Worm (Caenorhabditis elegans): ENCODE measurements around the gene snr-4.
"Not testable (repeated sequence)": the region's sequence is repeated elsewhere in the genome, so short reads cannot be mapped to it uniquely, and the experiment has no call there.

DNA sequence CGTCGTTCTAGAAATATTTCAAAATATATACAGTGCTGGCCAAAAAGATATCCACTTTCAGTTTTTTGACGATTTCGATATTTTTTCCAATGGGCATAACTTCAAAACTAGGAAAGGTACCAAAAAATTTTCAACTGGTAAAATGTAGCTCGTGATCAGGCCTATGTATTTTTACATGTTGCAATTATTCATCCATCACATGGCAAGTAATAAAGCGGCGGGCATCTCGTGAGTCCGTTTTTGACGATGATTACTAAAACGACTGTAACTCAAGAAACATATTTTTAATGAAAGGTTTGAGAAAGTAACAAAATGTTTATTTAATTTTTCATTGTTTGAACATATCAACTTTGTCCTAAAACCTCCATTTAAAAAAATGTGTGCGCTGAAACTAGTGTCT, 40.5 kb upstream of the snr-4 start, which contains the start of gene F10C2.3:
- not testable (repeated sequence) for TF ChIP-seq snpc-4 (tag; optimal IDR thresholded peaks at IDR 0.05); skn-1 (tag; optimal IDR thresholded peaks at IDR 0.05); lin-39 (tag; optimal IDR thresholded peaks at IDR 0.05); nhr-11 (tag; optimal IDR thresholded peaks at IDR 0.05); nhr-237 (tag; optimal IDR thresholded peaks at IDR 0.05); unc-62 (GFP tag; optimal IDR thresholded peaks at IDR 0.05); dpl-1 (GFP tag; optimal IDR thresholded peaks at IDR 0.05)
